Worm (Caenorhabditis elegans) whole organism, dauer: ENCODE data around the gene anmt-1.

Source experiments
- unc-62 ChIP-seq: sonication (generic microtip); optimal IDR thresholded peaks from 2 replicates; lab custom pipeline; 2017; ENCODE audit warnings: missing biosample characterization, missing genetic modification reagents, missing genetic modification characterization

Gene anmt-1

DNA sequence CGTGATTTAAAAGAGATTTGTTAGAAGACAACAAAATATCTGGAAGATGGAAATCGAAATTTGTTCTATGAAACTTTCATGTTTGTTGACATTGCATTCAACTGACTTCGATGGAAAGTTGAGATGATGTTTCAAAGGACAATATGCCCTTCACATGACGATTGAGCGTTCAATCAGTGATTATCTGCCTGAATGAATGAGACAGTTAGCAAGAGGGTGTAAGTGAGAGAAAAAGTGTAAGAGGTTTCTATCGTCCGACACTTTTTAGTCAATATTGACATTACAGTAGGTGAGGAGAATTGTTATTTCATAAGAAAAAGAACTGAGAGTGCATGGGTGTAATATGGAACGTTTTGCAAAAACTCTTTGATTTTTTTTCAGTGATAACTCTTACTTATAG is 48.6 kb downstream of the anmt-1 start:
- TF ChIP-seq unc-62, result no peak

DNA sequence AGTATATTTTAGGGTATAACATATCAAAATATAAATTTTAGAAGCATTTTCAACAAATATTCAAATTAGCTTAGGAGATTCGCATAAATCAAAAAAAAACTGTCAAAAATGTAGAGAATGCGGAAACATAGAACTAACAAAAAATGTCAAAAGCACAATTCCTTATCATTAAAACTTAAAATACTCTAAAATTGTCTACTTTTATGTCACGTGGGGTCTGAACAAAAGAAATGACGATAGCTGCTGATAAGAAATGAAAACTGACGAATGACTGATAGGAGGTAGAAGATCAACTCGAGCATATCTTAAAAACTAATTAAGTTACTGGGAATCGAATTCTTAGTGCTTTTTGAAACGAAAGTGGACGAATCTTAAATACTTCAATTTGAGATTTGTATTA is 49.1 kb downstream of the anmt-1 start:
- no peak for TF ChIP-seq unc-62

DNA sequence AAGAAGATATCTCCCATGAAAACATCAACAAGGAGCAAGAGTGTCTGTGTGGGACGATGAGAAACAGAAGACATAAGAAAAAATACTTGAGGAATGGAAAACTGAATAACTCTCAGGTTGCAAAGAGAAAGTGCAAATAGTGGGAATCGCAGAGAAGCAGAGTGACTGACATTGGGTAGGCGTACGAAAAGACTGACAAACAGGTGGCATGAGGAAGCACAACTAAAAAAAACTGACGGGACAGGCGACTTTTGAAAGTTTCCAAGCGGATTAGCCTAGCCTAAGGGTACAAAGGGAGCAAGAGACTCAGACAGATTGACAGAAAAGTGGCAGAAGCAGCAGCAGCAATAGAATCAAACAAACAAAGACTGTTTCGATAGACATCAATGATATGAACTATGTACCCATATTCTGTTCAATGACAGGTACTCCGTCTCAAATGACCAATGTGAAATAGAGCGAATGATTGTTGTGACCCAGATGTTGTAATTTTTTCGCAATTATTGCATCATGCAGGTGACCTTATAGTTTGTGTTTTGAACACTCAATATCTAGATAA is 49.8 kb downstream of the anmt-1 start:
- TF ChIP-seq unc-62, result no peak
